4 worm cellular contexts compared by ENCODE assay signal in genomic region chrIII:1418709-1419108, ce11.
TF ChIP-seq lines count a peak whose summit lies in the region.

No protein-coding gene starts in this region.

TF ChIP-seq in whole organism, L2 larva, 48 proteins besides CTCF, POLR2A, EP300 and RAD21 (continues in another document):
- no peak for TF ChIP-seq nhr-12 (tag; optimal IDR thresholded peaks at IDR 0.05; lab: Kevin White, UChicago)
- TF ChIP-seq nhr-21 (tag; optimal IDR thresholded peaks at IDR 0.05; lab: Kevin White, UChicago) = peak; percentile 77
- TF ChIP-seq zag-1 (tag; optimal IDR thresholded peaks at IDR 0.05; lab: Kevin White, UChicago) = peak; percentile 14
- peak; percentile 89 for TF ChIP-seq C34F6.9 (tag; optimal IDR thresholded peaks at IDR 0.05; lab: Kevin White, UChicago)
- TF ChIP-seq snpc-4 (tag; optimal IDR thresholded peaks at IDR 0.05; lab: Kevin White, UChicago) = peak; percentile 59
- peak; percentile 95 for TF ChIP-seq unc-55 (GFP tag; optimal IDR thresholded peaks at IDR 0.05; lab: Kevin White, UChicago)
- peak; percentile 67 for TF ChIP-seq Y55F3AM.14 (GFP tag; optimal IDR thresholded peaks at IDR 0.05; lab: Kevin White, UChicago)
- peak; percentile 40 for TF ChIP-seq mab-5 (tag; optimal IDR thresholded peaks at IDR 0.05; lab: Kevin White, UChicago)
- peak; percentile 90 for TF ChIP-seq lin-11 (tag; optimal IDR thresholded peaks at IDR 0.05; lab: Kevin White, UChicago)
- TF ChIP-seq F13H6.1 (tag; optimal IDR thresholded peaks at IDR 0.05; lab: Kevin White, UChicago) = peak; percentile 86
- no peak for TF ChIP-seq unc-62 (GFP tag; optimal IDR thresholded peaks at IDR 0.05; lab: Kevin White, UChicago)
- TF ChIP-seq lin-39 (tag; optimal IDR thresholded peaks at IDR 0.05; lab: Kevin White, UChicago) = no peak
- peak; percentile 96 for TF ChIP-seq lin-13 (GFP tag; optimal IDR thresholded peaks at IDR 0.05; lab: Kevin White, UChicago)
- TF ChIP-seq nhr-25 (tag; optimal IDR thresholded peaks at IDR 0.05; lab: Kevin White, UChicago) = peak; percentile 84
- TF ChIP-seq ama-1 (optimal IDR thresholded peaks at IDR 0.05; lab: Kevin White, UChicago) = peak; percentile 40
- peak; percentile 61 for TF ChIP-seq nhr-6 (tag; optimal IDR thresholded peaks at IDR 0.05; lab: Kevin White, UChicago)
- TF ChIP-seq blmp-1 (tag; optimal IDR thresholded peaks at IDR 0.05; lab: Kevin White, UChicago; ENCODE audit: insufficient read depth) = peak; percentile 2
- TF ChIP-seq sem-4 (tag; optimal IDR thresholded peaks at IDR 0.05; lab: Kevin White, UChicago) = peak; percentile 47
- peak; percentile 89 for TF ChIP-seq nhr-129 (tag; optimal IDR thresholded peaks at IDR 0.05; lab: Kevin White, UChicago)
- peak; percentile 79 for TF ChIP-seq ceh-16 (tag; optimal IDR thresholded peaks at IDR 0.05; lab: Kevin White, UChicago)
- peak; percentile 5 to 75 for TF ChIP-seq mdl-1 (tag; optimal IDR thresholded peaks at IDR 0.05; lab: Kevin White, UChicago)
- peak; percentile 30 for TF ChIP-seq egl-27 (tag; optimal IDR thresholded peaks at IDR 0.05; lab: Kevin White, UChicago)
- TF ChIP-seq ceh-82 (tag; optimal IDR thresholded peaks at IDR 0.05; lab: Kevin White, UChicago) = peak; percentile 21

TF ChIP-seq in whole organism, L4 larva, 104 proteins besides CTCF, POLR2A, EP300 and RAD21 (continues in another document):
- TF ChIP-seq duxl-1 (tag; optimal IDR thresholded peaks at IDR 0.05; lab: Kevin White, UChicago; ENCODE audit: poor library complexity) (peak; percentile 79), F44E2.7 (GFP tag; IDR thresholded peaks at IDR 0.05; lab: Robert Waterston, UW) (no peak), fos-1 (tag; optimal IDR thresholded peaks at IDR 0.05; lab: Kevin White, UChicago) (no peak), Y5F2A.4 (GFP tag; optimal IDR thresholded peaks at IDR 0.05; lab: Kevin White, UChicago) (no peak), nhr-42 (GFP tag; IDR thresholded peaks at IDR 0.05; lab: Robert Waterston, UW) (peak; percentile 87), zip-11 (GFP tag; IDR thresholded peaks at IDR 0.05; lab: Robert Waterston, UW) (no peak), attf-4 (tag; optimal IDR thresholded peaks at IDR 0.05; lab: Kevin White, UChicago) (no peak), zip-2 (tag; optimal IDR thresholded peaks at IDR 0.05; lab: Kevin White, UChicago) (no peak), dpl-1 (GFP tag; optimal IDR thresholded peaks at IDR 0.05; lab: Kevin White, UChicago) (peak; percentile 77), daf-8 (GFP tag; IDR thresholded peaks at IDR 0.05; lab: Robert Waterston, UW) (no peak), daf-12 (tag; optimal IDR thresholded peaks at IDR 0.05; lab: Kevin White, UChicago) (no peak), unc-130 (GFP tag; optimal IDR thresholded peaks at IDR 0.05; lab: Kevin White, UChicago) (peak; percentile 58), ces-1 (GFP tag; optimal IDR thresholded peaks at IDR 0.05; lab: Kevin White, UChicago) (no peak), rbr-2 (tag; optimal IDR thresholded peaks at IDR 0.05; lab: Kevin White, UChicago) (peak; percentile 89), hmg-1.1 (GFP tag; IDR thresholded peaks at IDR 0.05; lab: Robert Waterston, UW) (peak; percentile 84), hlh-30 (tag; optimal IDR thresholded peaks at IDR 0.05; lab: Kevin White, UChicago; ENCODE audit: insufficient read depth) (peak; percentile 83), ZK337.2 (GFP tag; IDR thresholded peaks at IDR 0.05; lab: Robert Waterston, UW) (no peak), zfp-2 (tag; optimal IDR thresholded peaks at IDR 0.05; lab: Kevin White, UChicago) (peak; percentile 97), nhr-76 (tag; optimal IDR thresholded peaks at IDR 0.05; lab: Kevin White, UChicago) (no peak), ceh-82 (tag; optimal IDR thresholded peaks at IDR 0.05; lab: Kevin White, UChicago) (no peak), ceh-28 (tag; optimal IDR thresholded peaks at IDR 0.05; lab: Kevin White, UChicago) (peak; percentile 15), zfp-3 (GFP tag; conservative IDR thresholded peaks at IDR 0.05; lab: Robert Waterston, UW) (peak; percentile 84), vab-7 (GFP tag; IDR thresholded peaks at IDR 0.05; lab: Robert Waterston, UW) (peak; percentile 45; the same call in 1 of the 2 replicates), egl-43 (GFP tag; IDR thresholded peaks at IDR 0.05; lab: Robert Waterston, UW) (peak; percentile 63)

TF ChIP-seq in whole organism, late embryonic, 69 proteins besides CTCF, POLR2A, EP300 and RAD21 (continues in another document):
- no peak for TF ChIP-seq ref-2 (tag; optimal IDR thresholded peaks at IDR 0.05; lab: Kevin White, UChicago)
- TF ChIP-seq hlh-8 (tag; optimal IDR thresholded peaks at IDR 0.05; lab: Kevin White, UChicago) = no peak
- TF ChIP-seq ceh-48 (tag; optimal IDR thresholded peaks at IDR 0.05; lab: Kevin White, UChicago) = peak; percentile 64
- TF ChIP-seq pros-1 (tag; optimal IDR thresholded peaks at IDR 0.05; lab: Kevin White, UChicago) = no peak
- TF ChIP-seq pha-4 (tag; optimal IDR thresholded peaks at IDR 0.05; lab: Kevin White, UChicago) = no peak
- TF ChIP-seq tbx-2 (tag; optimal IDR thresholded peaks at IDR 0.05; lab: Kevin White, UChicago) = peak; percentile 55
- peak; percentile 28 for TF ChIP-seq elt-2 (tag; optimal IDR thresholded peaks at IDR 0.05; lab: Kevin White, UChicago)
- no peak for TF ChIP-seq pat-9 (tag; optimal IDR thresholded peaks at IDR 0.05; lab: Kevin White, UChicago)
- no peak for TF ChIP-seq unc-42 (tag; optimal IDR thresholded peaks at IDR 0.05; lab: Kevin White, UChicago)
- TF ChIP-seq unc-55 (GFP tag; optimal IDR thresholded peaks at IDR 0.05; lab: Kevin White, UChicago) = peak; percentile 7
- no peak for TF ChIP-seq ceh-34 (tag; optimal IDR thresholded peaks at IDR 0.05; lab: Kevin White, UChicago)
- TF ChIP-seq fkh-10 (GFP tag; optimal IDR thresholded peaks at IDR 0.05; lab: Kevin White, UChicago) = no peak
- TF ChIP-seq pqm-1 (tag; optimal IDR thresholded peaks at IDR 0.05; lab: Kevin White, UChicago) = no peak
- no peak for TF ChIP-seq ceh-6 (GFP tag; optimal IDR thresholded peaks at IDR 0.05; lab: Kevin White, UChicago)
- TF ChIP-seq F13H6.1 (tag; optimal IDR thresholded peaks at IDR 0.05; lab: Kevin White, UChicago) = peak; percentile 19
- TF ChIP-seq ahr-1 (tag; optimal IDR thresholded peaks at IDR 0.05; lab: Kevin White, UChicago) = no peak
- TF ChIP-seq dmd-4 (tag; optimal IDR thresholded peaks at IDR 0.05; lab: Kevin White, UChicago; ENCODE audit: borderline replicate concordance) = no peak
- peak; percentile 77 for TF ChIP-seq ceh-18 (tag; optimal IDR thresholded peaks at IDR 0.05; lab: Kevin White, UChicago)
- TF ChIP-seq pag-3 (tag; optimal IDR thresholded peaks at IDR 0.05; lab: Kevin White, UChicago; ENCODE audit: borderline replicate concordance) = peak; percentile 6
- no peak for TF ChIP-seq ama-1 (optimal IDR thresholded peaks at IDR 0.05; lab: Kevin White, UChicago)
- TF ChIP-seq unc-86 (tag; optimal IDR thresholded peaks at IDR 0.05; lab: Kevin White, UChicago) = no peak
- no peak for TF ChIP-seq ceh-19 (GFP tag; optimal IDR thresholded peaks at IDR 0.05; lab: Kevin White, UChicago)
- peak; percentile 41 for TF ChIP-seq dve-1 (tag; optimal IDR thresholded peaks at IDR 0.05; lab: Kevin White, UChicago)
- TF ChIP-seq pha-2 (tag; optimal IDR thresholded peaks at IDR 0.05; lab: Kevin White, UChicago) = no peak
- TF ChIP-seq ttx-3 (tag; optimal IDR thresholded peaks at IDR 0.05; lab: Kevin White, UChicago) = no peak
- no peak for TF ChIP-seq Y22D7AL.16 (tag; optimal IDR thresholded peaks at IDR 0.05; lab: Kevin White, UChicago)
- no peak for TF ChIP-seq ets-4 (tag; optimal IDR thresholded peaks at IDR 0.05; lab: Kevin White, UChicago)

TF ChIP-seq in whole organism, mixed stage, embryonic, 35 proteins besides CTCF, POLR2A, EP300 and RAD21 (continues in another document):
- no peak for TF ChIP-seq mab-5 (tag; optimal IDR thresholded peaks at IDR 0.05; lab: Kevin White, UChicago)
- no peak for TF ChIP-seq unc-120 (tag; optimal IDR thresholded peaks at IDR 0.05; lab: Kevin White, UChicago; ENCODE audit: poor library complexity, severe bottlenecking)
- TF ChIP-seq unc-62 (GFP tag; optimal IDR thresholded peaks at IDR 0.05; lab: Kevin White, UChicago) = peak; percentile 22
- peak; percentile 95 for TF ChIP-seq pha-4 (tag; optimal IDR thresholded peaks at IDR 0.05; lab: Kevin White, UChicago)
- TF ChIP-seq lin-32 (GFP tag; optimal IDR thresholded peaks at IDR 0.05; lab: Kevin White, UChicago) = no peak
- TF ChIP-seq drap-1 (GFP tag; optimal IDR thresholded peaks at IDR 0.05; lab: Kevin White, UChicago) = no peak
- peak; percentile 77 for TF ChIP-seq mep-1 (tag; optimal IDR thresholded peaks at IDR 0.05; lab: Kevin White, UChicago)
- TF ChIP-seq blmp-1 (tag; optimal IDR thresholded peaks at IDR 0.05; lab: Kevin White, UChicago) = no peak
- peak; percentile 47 for TF ChIP-seq mls-2 (tag; optimal IDR thresholded peaks at IDR 0.05; lab: Kevin White, UChicago)
- TF ChIP-seq nhr-12 (tag; optimal IDR thresholded peaks at IDR 0.05; lab: Kevin White, UChicago) = no peak
- no peak for TF ChIP-seq nhr-28 (tag; optimal IDR thresholded peaks at IDR 0.05; lab: Kevin White, UChicago)
- TF ChIP-seq hlh-1 (tag; optimal IDR thresholded peaks at IDR 0.05; lab: Kevin White, UChicago) = peak; percentile 46
- no peak for TF ChIP-seq nhr-2 (tag; optimal IDR thresholded peaks at IDR 0.05; lab: Kevin White, UChicago)
- TF ChIP-seq zip-8 (tag; optimal IDR thresholded peaks at IDR 0.05; lab: Kevin White, UChicago) = no peak
- peak; percentile 44 for TF ChIP-seq cnd-1 (tag; optimal IDR thresholded peaks at IDR 0.05; lab: Kevin White, UChicago)
- TF ChIP-seq unc-39 (tag; optimal IDR thresholded peaks at IDR 0.05; lab: Kevin White, UChicago) = no peak
- TF ChIP-seq tbx-8 (GFP tag; optimal IDR thresholded peaks at IDR 0.05; lab: Kevin White, UChicago) = no peak
- no peak for TF ChIP-seq ceh-83 (GFP tag; optimal IDR thresholded peaks at IDR 0.05; lab: Kevin White, UChicago)
- no peak for TF ChIP-seq nhr-76 (tag; optimal IDR thresholded peaks at IDR 0.05; lab: Kevin White, UChicago)
- TF ChIP-seq ceh-39 (tag; optimal IDR thresholded peaks at IDR 0.05; lab: Kevin White, UChicago) = peak; percentile 56
- TF ChIP-seq sptf-1 (tag; optimal IDR thresholded peaks at IDR 0.05; lab: Kevin White, UChicago) = peak; percentile 65
- no peak for TF ChIP-seq elt-1 (tag; optimal IDR thresholded peaks at IDR 0.05; lab: Kevin White, UChicago; ENCODE audit: borderline replicate concordance, insufficient read depth)
- TF ChIP-seq ceh-43 (GFP tag; optimal IDR thresholded peaks at IDR 0.05; lab: Kevin White, UChicago) = no peak
- no peak for TF ChIP-seq flh-1 (GFP tag; optimal IDR thresholded peaks at IDR 0.05; lab: Kevin White, UChicago)
- TF ChIP-seq sem-2 (GFP tag; optimal IDR thresholded peaks at IDR 0.05; lab: Kevin White, UChicago) = no peak
- no peak for TF ChIP-seq bed-3 (GFP tag; optimal IDR thresholded peaks at IDR 0.05; lab: Kevin White, UChicago)
- peak; percentile 86 for TF ChIP-seq nhr-237 (tag; optimal IDR thresholded peaks at IDR 0.05; lab: Kevin White, UChicago)
- peak; percentile 26 for TF ChIP-seq M03D4.4 (tag; optimal IDR thresholded peaks at IDR 0.05; lab: Kevin White, UChicago)
- TF ChIP-seq snpc-4 (tag; optimal IDR thresholded peaks at IDR 0.05; lab: Kevin White, UChicago) = no peak
- TF ChIP-seq elt-3 (tag; optimal IDR thresholded peaks at IDR 0.05; lab: Kevin White, UChicago) = no peak
